Fruit fly (Drosophila melanogaster) whole organism, wandering third instar larva: Measurements from ENCODE around the gene Adi1.

ENCODE experiments used
- Abd-B ChIP-seq: fragments of >200 bp; optimal IDR thresholded peaks from 2 replicates; lab custom pipeline; 2017; ENCODE audit warnings: missing biosample characterization, missing genetic modification characterization
- CG32264 ChIP-seq: fragments of 200-800 bp; sonication (Bioruptor generic); optimal IDR thresholded peaks from 2 replicates; lab custom pipeline; 2016; ENCODE audit warnings: missing biosample characterization, missing genetic modification characterization
- CG9705 ChIP-seq: fragments of 200-800 bp; sonication (Bioruptor generic); optimal IDR thresholded peaks from 2 replicates; lab custom pipeline; 2018; ENCODE audit warnings: missing biosample characterization, mild to moderate bottlenecking, missing genetic modification characterization
- CrebA ChIP-seq: fragments of 200-800 bp; sonication (Bioruptor generic); optimal IDR thresholded peaks from 2 replicates; lab custom pipeline; 2016; ENCODE audit warnings: missing biosample characterization, mild to moderate bottlenecking, missing genetic modification characterization, borderline replicate concordance
- Dfd ChIP-seq: fragments of >200 bp; optimal IDR thresholded peaks from 2 replicates; lab custom pipeline; 2017; ENCODE audit warnings: missing biosample characterization, missing genetic modification characterization
- Dif ChIP-seq: fragments of 200-275, 200-300 bp; sonication (Bioruptor generic); optimal IDR thresholded peaks from 2 replicates; lab custom pipeline; 2018; ENCODE audit warnings: missing biosample characterization, missing genetic modification characterization; ENCODE audit not compliant: partially characterized antibody
- GATAd ChIP-seq: sonication (Bioruptor generic); optimal IDR thresholded peaks from 2 replicates; lab custom pipeline; 2016; ENCODE audit warnings: missing biosample characterization, missing genetic modification characterization
- HLH106 ChIP-seq: fragments of 200-800 bp; optimal IDR thresholded peaks from 3 replicates; lab custom pipeline; 2019; ENCODE audit warnings: missing biosample characterization, mild to moderate bottlenecking, missing genetic modification characterization, moderate library complexity
- Hnf4 ChIP-seq: fragments of 200-800 bp; sonication (Bioruptor generic); optimal IDR thresholded peaks from 2 replicates; lab custom pipeline; 2016; ENCODE audit warnings: missing biosample characterization, mild to moderate bottlenecking, missing genetic modification characterization
- Hr78 ChIP-seq: fragments of >200 bp; optimal IDR thresholded peaks from 2 replicates; lab custom pipeline; 2017; ENCODE audit warnings: missing biosample characterization, missing genetic modification characterization
- Hr83 ChIP-seq: fragments of 200-300 bp; sonication (Bioruptor generic); optimal IDR thresholded peaks from 2 replicates; lab custom pipeline; 2016; ENCODE audit warnings: missing biosample characterization, mild to moderate bottlenecking, missing genetic modification characterization, moderate library complexity; ENCODE audit not compliant: poor library complexity, severe bottlenecking
- Jra ChIP-seq: sonication (Bioruptor generic); optimal IDR thresholded peaks from 2 replicates; lab custom pipeline; 2016; ENCODE audit warnings: missing biosample characterization, missing genetic modification characterization
- Mio ChIP-seq: sonication (Bioruptor generic); optimal IDR thresholded peaks from 2 replicates; lab custom pipeline; 2016; ENCODE audit warnings: missing biosample characterization, missing genetic modification characterization
- Myc ChIP-seq: fragments of >200 bp; optimal IDR thresholded peaks from 2 replicates; lab custom pipeline; 2017
- N ChIP-seq: fragments of >200 bp; optimal IDR thresholded peaks from 2 replicates; lab custom pipeline; 2018; ENCODE audit warnings: missing biosample characterization, missing external identifiers, missing genetic modification characterization
- OdsH ChIP-seq: fragments of 200-800 bp; sonication (Bioruptor generic); optimal IDR thresholded peaks from 2 replicates; lab custom pipeline; 2016; ENCODE audit warnings: missing biosample characterization, mild to moderate bottlenecking, missing genetic modification characterization
- Rel ChIP-seq, 2 experiments: fragments of 200-800 bp; sonication (Bioruptor generic) in 1 of 2; optimal IDR thresholded peaks; 2 replicates in 1 of 2; 3 replicates in 1 of 2; lab custom pipeline; 2016 to 2019; ENCODE audit warnings: mild to moderate bottlenecking in 2 of 2, missing biosample characterization in 2 of 2, missing genetic modification characterization in 2 of 2, moderate library complexity in 1 of 2
- Sp1 ChIP-seq: fragments of 200-800 bp; sonication (Bioruptor generic); optimal IDR thresholded peaks from 3 replicates; lab custom pipeline; 2019; ENCODE audit warnings: missing biosample characterization, mild to moderate bottlenecking, missing genetic modification characterization, moderate library complexity
- Vsx2 ChIP-seq: fragments of 200-300, 225-300 bp; sonication (Bioruptor generic); optimal IDR thresholded peaks from 2 replicates; lab custom pipeline; 2018; ENCODE audit warnings: missing biosample characterization, missing genetic modification characterization; ENCODE audit not compliant: partially characterized antibody
- br ChIP-seq: fragments of 200-800 bp; sonication (Bioruptor generic); optimal IDR thresholded peaks from 2 replicates; lab custom pipeline; 2016; ENCODE audit warnings: missing biosample characterization, missing genetic modification characterization
- brk ChIP-seq: fragments of 200-800 bp; sonication (Bioruptor generic); optimal IDR thresholded peaks from 2 replicates; lab custom pipeline; 2016; ENCODE audit warnings: missing biosample characterization, mild to moderate bottlenecking, missing genetic modification characterization
- dl ChIP-seq, 2 experiments: fragments of 175-275, 200-275 bp in 1 of 2; fragments of 200-275 bp in 1 of 2; sonication (Bioruptor generic); optimal IDR thresholded peaks; lab custom pipeline; 2018; ENCODE audit warnings: mild to moderate bottlenecking in 2 of 2, missing biosample characterization in 2 of 2, missing genetic modification characterization in 2 of 2, moderate library complexity in 2 of 2; ENCODE audit not compliant: partially characterized antibody in 2 of 2, insufficient read depth in 1 of 2
- dmrt93B ChIP-seq: fragments of 200-800 bp; sonication (Bioruptor generic); optimal IDR thresholded peaks from 2 replicates; lab custom pipeline; 2018; ENCODE audit warnings: missing biosample characterization, mild to moderate bottlenecking, missing genetic modification characterization
- dsf ChIP-seq: sonication (Bioruptor generic); optimal IDR thresholded peaks from 2 replicates; lab custom pipeline; 2016; ENCODE audit warnings: missing biosample characterization, missing genetic modification characterization, borderline replicate concordance
- ey ChIP-seq: fragments of 200-800 bp; sonication (Bioruptor generic); optimal IDR thresholded peaks from 2 replicates; lab custom pipeline; 2016; ENCODE audit warnings: missing biosample characterization, missing genetic modification characterization
- foxo ChIP-seq, 2 experiments: fragments of 200-800 bp; sonication (Bioruptor generic); optimal IDR thresholded peaks; 2 replicates in 1 of 2; 3 replicates in 1 of 2; lab custom pipeline; 2016 to 2017; ENCODE audit warnings: missing biosample characterization in 2 of 2, missing genetic modification characterization in 2 of 2
- fru ChIP-seq: fragments of 200-800 bp; sonication (Bioruptor generic); optimal IDR thresholded peaks from 3 replicates; lab custom pipeline; 2016; ENCODE audit warnings: missing biosample characterization, mild to moderate bottlenecking, missing genetic modification characterization
- h ChIP-seq: fragments of 200-800 bp; sonication (Bioruptor generic); optimal IDR thresholded peaks from 3 replicates; lab custom pipeline; 2016; ENCODE audit warnings: missing biosample characterization, mild to moderate bottlenecking, missing genetic modification characterization
- jim ChIP-seq: fragments of 175-275, 200-325 bp; sonication (Bioruptor generic); optimal IDR thresholded peaks from 2 replicates; lab custom pipeline; 2016; ENCODE audit warnings: missing biosample characterization, mild to moderate bottlenecking, missing genetic modification characterization
- lola ChIP-seq: fragments of >200 bp; optimal IDR thresholded peaks from 2 replicates; lab custom pipeline; 2017; ENCODE audit warnings: missing biosample characterization, missing genetic modification characterization
- pan ChIP-seq: fragments of >200 bp; optimal IDR thresholded peaks from 2 replicates; lab custom pipeline; 2017
- psq ChIP-seq: fragments of 200-800 bp; sonication (Bioruptor generic); optimal IDR thresholded peaks from 3 replicates; lab custom pipeline; 2017; ENCODE audit warnings: missing biosample characterization, mild to moderate bottlenecking, missing genetic modification characterization, moderate library complexity
- rgr ChIP-seq: fragments of 200-800 bp; sonication (Bioruptor generic); optimal IDR thresholded peaks from 3 replicates; lab custom pipeline; 2016; ENCODE audit warnings: missing biosample characterization, mild to moderate bottlenecking, missing genetic modification characterization
- sage ChIP-seq: fragments of 200-800 bp; sonication (Bioruptor generic); optimal IDR thresholded peaks from 2 replicates; lab custom pipeline; 2016; ENCODE audit warnings: missing biosample characterization, mild to moderate bottlenecking, missing genetic modification characterization
- sv ChIP-seq: fragments of 200-800 bp; sonication (Bioruptor generic); optimal IDR thresholded peaks from 3 replicates; lab custom pipeline; 2016; ENCODE audit warnings: missing biosample characterization, missing genetic modification characterization
- tai ChIP-seq: sonication (Bioruptor generic); optimal IDR thresholded peaks from 2 replicates; lab custom pipeline; 2016; ENCODE audit warnings: missing biosample characterization, missing genetic modification characterization
- usp ChIP-seq: fragments of >200 bp; optimal IDR thresholded peaks from 2 replicates; lab custom pipeline; 2017; ENCODE audit warnings: missing biosample characterization, missing genetic modification characterization
- woc ChIP-seq: sonication (Bioruptor generic); optimal IDR thresholded peaks from 2 replicates; lab custom pipeline; 2016; ENCODE audit warnings: missing biosample characterization, mild to moderate bottlenecking, missing genetic modification characterization

The Adi1 gene

DNA sequence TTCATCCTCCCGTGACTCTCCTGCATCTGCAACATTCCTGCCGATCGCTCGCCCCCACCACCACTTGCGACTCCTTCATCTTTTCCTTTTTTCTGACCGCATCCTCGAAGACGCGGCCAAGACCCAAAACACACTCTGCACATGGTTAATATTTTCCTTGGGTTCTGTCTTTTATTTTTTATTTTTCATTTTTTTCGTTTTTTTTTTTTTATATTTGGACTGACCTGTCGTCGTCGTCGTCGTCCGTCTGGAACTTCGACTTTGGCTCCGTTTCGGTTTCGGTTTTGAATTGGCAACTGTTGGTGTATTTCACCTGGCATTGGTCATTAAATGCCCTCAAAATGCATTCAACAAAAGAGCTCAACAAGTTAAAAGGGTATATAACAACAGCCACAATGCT lies 48.8 kb downstream of the Adi1 start:
- TF ChIP-seq fru (GFP tag; lab: Kevin White, UChicago) (peak; percentile 21), rgr (GFP tag; lab: Kevin White, UChicago) (no peak), CrebA (peak; percentile 48)
- TF ChIP-seq, all 38 proteins: peak for 2

DNA sequence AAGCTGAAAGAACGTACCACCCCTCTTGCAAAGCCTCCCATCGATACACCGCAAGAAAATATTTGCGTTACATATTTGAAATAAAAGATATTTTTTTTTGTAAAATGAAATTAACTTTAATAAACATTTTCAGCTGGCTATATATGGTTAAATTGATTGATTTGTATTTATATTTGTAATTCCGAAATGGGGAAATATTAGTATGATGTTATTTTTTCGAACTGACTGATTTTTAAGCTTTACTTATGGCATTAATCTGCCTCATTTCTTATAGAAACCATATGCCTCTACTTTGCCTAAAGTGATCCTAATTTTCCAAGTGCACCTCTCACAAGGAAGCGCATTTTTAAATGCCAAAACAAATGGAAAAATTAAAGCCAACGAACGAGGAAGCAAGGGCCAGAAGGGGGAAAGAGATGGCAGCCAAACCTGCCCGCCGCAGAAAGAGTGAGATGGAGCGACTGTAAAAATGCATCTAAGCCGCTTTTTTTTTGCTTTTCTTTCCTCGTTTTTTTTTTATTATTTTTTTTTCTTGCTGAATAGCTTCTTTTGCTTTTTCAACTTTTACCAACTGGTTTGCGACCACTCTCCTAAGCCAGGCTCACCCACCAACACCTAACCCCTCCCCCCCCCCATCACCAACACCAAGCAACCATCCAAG lies 50.4 kb downstream of the Adi1 start:
- TF ChIP-seq psq (peak; percentile 80), Abd-B (GFP tag; lab: Kevin White, UChicago) (no peak), Rel (GFP tag; optimal IDR thresholded peaks at IDR 0.05; lab: Kevin White, UChicago) (peak; percentile 32), Rel (tag; optimal IDR thresholded peaks at IDR 0.05; lab: Kevin White, UChicago) (peak; percentile 11), br (GFP tag; lab: Kevin White, UChicago) (peak; percentile 83), h (GFP tag; lab: Kevin White, UChicago) (peak; percentile 86), Myc (lab: Kevin White, UChicago) (no peak), usp (no peak), foxo (GFP tag; optimal IDR thresholded peaks at IDR 0.05; lab: Kevin White, UChicago) (peak in 1 of 2 experiments; percentile 85), Sp1 (peak; percentile 89), CrebA (no peak), Dfd (GFP tag; lab: Kevin White, UChicago) (no peak), lola (GFP tag; lab: Kevin White, UChicago) (no peak), brk (GFP tag; lab: Kevin White, UChicago) (peak; percentile 55), fru (GFP tag; lab: Kevin White, UChicago) (peak; percentile 87), N (GFP tag; lab: Kevin White, UChicago) (no peak), dl (GFP tag; optimal IDR thresholded peaks at IDR 0.05; lab: Kevin White, UChicago; ENCODE audit: insufficient read depth in 1 of 2, partially characterized antibody in 2 of 2) (no peak), Hr78 (GFP tag; lab: Kevin White, UChicago) (no peak), ey (GFP tag; lab: Kevin White, UChicago) (peak; percentile 81), GATAd (GFP tag; lab: Kevin White, UChicago) (no peak), pan (no peak), sage (peak; percentile 51), HLH106 (tag; lab: Kevin White, UChicago) (peak; percentile 84), jim (GFP tag; lab: Kevin White, UChicago) (no peak), dmrt93B (GFP tag; lab: Kevin White, UChicago) (peak; percentile 65), Vsx2 (GFP tag; lab: Kevin White, UChicago) (no peak), Mio (GFP tag; lab: Kevin White, UChicago) (no peak), Jra (peak; percentile 33), Dif (GFP tag; lab: Kevin White, UChicago) (no peak), Hr83 (no peak), tai (GFP tag; lab: Kevin White, UChicago) (no peak), dsf (GFP tag; lab: Kevin White, UChicago) (no peak), sv (GFP tag; lab: Kevin White, UChicago) (no peak), CG9705 (GFP tag; lab: Kevin White, UChicago) (peak; percentile 49), Hnf4 (peak; percentile 69), CG32264 (peak; percentile 47), rgr (GFP tag; lab: Kevin White, UChicago) (peak; percentile 86), OdsH (GFP tag; lab: Kevin White, UChicago) (peak; percentile 87), woc (peak; percentile 78)
